Worm (Caenorhabditis elegans): Measurements from ENCODE around the gene sdf-9.

- TF ChIP-seq unc-62 (GFP tag; optimal IDR thresholded peaks at IDR 0.05) (no peak), sem-2 (GFP tag; optimal IDR thresholded peaks at IDR 0.05) (no peak), nhr-76 (tag; optimal IDR thresholded peaks at IDR 0.05) (no peak), nhr-12 (tag; optimal IDR thresholded peaks at IDR 0.05) (no peak), elt-1 (tag; optimal IDR thresholded peaks at IDR 0.05; ENCODE audit: borderline replicate concordance, insufficient read depth) (no peak), snpc-4 (tag; optimal IDR thresholded peaks at IDR 0.05) (no peak), unc-39 (tag; optimal IDR thresholded peaks at IDR 0.05) (no peak)
Measured at ce11 chrV:20756385-20756996, 41.5 kb upstream of the sdf-9 start.

All from whole organism, mixed stage, embryonic.